Fruit fly (Drosophila melanogaster) whole organism: Measurements from ENCODE around the gene CG33110.

Experiments used
- CG8478 ChIP-seq: fragments of >200 bp; optimal IDR thresholded peaks from 2 replicates; lab custom pipeline; 2018; ENCODE audit warnings: inconsistent platforms
- Dll ChIP-seq: fragments of >200 bp; optimal IDR thresholded peaks from 2 replicates; lab custom pipeline; 2017
- EcR ChIP-seq, 2 experiments: fragments of >200 bp; optimal IDR thresholded peaks; 2 replicates each; lab custom pipeline; 2017; ENCODE audit warnings: missing biosample characterization in 2 of 2, missing genetic modification characterization in 2 of 2, missing genetic modification reagents in 2 of 2
- pan ChIP-seq: fragments of >200 bp; optimal IDR thresholded peaks from 2 replicates; lab custom pipeline; 2017
- psq ChIP-seq: fragments of >200 bp; optimal IDR thresholded peaks from 2 replicates; lab custom pipeline; 2017
- usp ChIP-seq: fragments of >200 bp; optimal IDR thresholded peaks from 2 replicates; lab custom pipeline; 2017; ENCODE audit warnings: missing biosample characterization, missing genetic modification characterization, mixed read lengths

Gene CG33110

DNA sequence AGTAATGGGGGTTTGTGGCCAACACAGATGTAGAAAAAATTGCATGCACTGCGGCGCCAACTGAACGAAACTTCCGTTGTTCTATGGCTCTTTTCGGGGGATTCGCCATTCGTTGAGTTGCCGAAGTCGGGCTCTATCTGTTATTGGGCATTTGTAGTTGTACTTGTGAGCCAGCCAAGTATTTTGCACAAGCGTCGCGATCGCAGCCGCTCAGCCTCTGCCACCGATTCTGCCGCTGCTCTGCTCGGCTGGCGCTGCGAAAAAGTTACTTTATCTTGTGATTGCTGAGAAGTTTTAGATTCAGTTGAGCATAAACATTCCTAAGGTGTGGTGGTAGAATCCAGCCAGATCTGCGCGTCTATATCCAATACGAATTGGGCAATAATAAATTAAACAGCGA lies at the start of gene CG33110:
Gene CG33110 (plus strand): TSS at position 301 of the 400 bp plus-strand sequence.
- TF ChIP-seq pan (lab: Kevin White, UChicago): no peak
- no peak for TF ChIP-seq Dll
- TF ChIP-seq usp (GFP tag; lab: Kevin White, UChicago): no peak
- no peak for TF ChIP-seq CG8478 (lab: Kevin White, UChicago)
- no peak for TF ChIP-seq EcR (GFP tag; optimal IDR thresholded peaks at IDR 0.05; lab: Kevin White, UChicago)
- TF ChIP-seq psq (lab: Kevin White, UChicago): no peak

DNA sequence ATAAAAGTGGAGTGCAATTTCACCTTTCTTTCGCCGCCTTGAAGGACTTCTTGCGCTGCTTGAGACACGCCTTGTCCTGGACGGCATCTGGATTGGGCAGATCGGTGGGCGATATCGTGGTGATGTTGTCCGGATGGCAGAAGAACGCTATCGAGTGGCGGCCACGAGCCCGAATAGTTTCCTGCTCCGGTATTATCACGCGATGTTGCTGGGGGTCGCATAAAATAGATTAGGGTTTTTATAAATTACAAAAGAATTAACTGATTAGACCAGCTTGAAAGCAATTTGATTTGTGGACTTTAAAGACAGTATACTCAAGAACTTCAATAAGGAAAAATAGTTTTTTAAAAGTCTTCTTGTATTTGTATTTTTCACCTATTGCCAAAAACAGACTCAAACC lies 49.5 kb upstream of the CG33110 start:
- TF ChIP-seq EcR (GFP tag; optimal IDR thresholded peaks at IDR 0.05; lab: Kevin White, UChicago) (no peak), psq (lab: Kevin White, UChicago) (no peak), Dll (no peak), usp (GFP tag; lab: Kevin White, UChicago) (no peak), pan (lab: Kevin White, UChicago) (no peak), CG8478 (lab: Kevin White, UChicago) (no peak)

DNA sequence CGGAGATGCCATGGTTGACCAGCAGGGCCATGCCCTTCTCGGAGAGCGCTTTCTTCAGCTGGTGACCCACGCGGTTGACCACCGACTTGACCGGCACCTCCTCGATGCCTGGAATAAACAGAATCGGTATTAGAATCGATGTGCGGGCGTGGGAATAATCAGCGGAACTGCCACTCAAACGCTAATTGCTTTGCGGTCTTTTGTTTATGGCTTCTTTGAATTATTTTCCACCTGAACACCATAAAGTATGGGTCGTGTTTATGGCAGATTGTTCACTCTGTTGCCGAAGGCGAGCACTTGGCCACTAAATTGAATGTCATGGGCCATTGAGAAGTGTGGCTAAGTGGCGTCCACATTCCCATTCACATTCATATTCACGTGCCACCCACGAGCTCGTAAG lies 47.9 kb upstream of the CG33110 start:
- TF ChIP-seq pan (lab: Kevin White, UChicago) (no peak), CG8478 (lab: Kevin White, UChicago) (no peak), Dll (no peak)

DNA sequence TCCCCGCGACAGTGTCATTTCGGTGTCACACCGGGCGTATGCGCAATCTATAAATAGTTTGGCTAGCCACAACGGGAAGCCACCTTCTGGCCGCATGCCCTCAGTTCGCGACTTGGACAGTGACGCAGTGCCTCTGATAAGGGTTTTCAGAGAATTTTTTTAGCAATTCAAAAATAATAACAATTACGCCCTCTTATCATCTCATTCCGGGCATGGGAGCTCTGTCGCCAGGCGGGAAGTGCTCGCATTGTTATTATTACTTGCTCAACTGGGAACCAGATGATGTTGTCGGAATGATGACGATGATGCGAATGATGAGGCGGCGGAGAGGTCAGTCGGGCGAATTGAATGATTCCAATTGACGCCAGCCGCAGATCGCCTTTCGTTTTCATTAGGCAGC lies 47.1 kb upstream of the CG33110 start:
- TF ChIP-seq pan (lab: Kevin White, UChicago) (no peak), EcR (GFP tag; optimal IDR thresholded peaks at IDR 0.05; lab: Kevin White, UChicago) (no peak), Dll (no peak), CG8478 (lab: Kevin White, UChicago) (no peak), usp (GFP tag; lab: Kevin White, UChicago) (no peak), psq (lab: Kevin White, UChicago) (no peak)

DNA sequence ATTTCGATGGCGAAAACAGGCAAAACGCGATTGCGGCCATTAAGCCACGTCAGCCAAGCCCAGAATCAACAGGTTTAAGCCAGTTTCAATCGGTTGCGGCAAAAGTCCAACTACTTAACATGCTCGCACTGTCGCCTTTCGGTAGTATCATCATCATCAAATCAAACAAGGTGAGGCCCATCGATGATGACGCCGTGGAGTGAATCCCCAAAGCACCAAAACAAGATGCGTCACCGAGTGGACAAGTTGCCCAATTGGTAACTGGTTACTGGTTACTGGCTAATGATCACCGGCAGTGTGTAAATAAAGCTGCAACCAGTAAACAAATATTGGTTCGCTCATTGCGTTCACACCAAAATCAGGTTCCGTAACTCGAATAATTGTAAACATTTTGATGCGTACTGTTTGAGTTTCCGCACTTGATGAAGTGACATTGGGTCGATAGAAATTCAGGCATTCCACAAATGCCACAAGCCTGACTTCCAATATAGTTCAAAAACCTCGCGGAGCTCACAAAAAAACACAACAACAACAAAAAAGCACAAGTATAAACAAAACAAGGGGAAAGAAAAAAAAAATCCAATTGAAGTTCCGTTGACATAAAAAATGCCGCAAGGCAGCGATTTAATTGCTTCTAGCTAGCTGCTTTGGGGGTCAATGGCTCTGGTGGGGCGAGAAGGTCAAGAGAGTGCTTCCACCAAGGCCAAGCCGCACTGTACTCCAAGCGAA lies 45.5 kb upstream of the CG33110 start:
- TF ChIP-seq CG8478 (lab: Kevin White, UChicago): no peak
- no peak for TF ChIP-seq psq (lab: Kevin White, UChicago)
- no peak for TF ChIP-seq EcR (GFP tag; optimal IDR thresholded peaks at IDR 0.05; lab: Kevin White, UChicago)
- no peak for TF ChIP-seq pan (lab: Kevin White, UChicago)
- TF ChIP-seq Dll: no peak
- TF ChIP-seq usp (GFP tag; lab: Kevin White, UChicago): no peak

DNA sequence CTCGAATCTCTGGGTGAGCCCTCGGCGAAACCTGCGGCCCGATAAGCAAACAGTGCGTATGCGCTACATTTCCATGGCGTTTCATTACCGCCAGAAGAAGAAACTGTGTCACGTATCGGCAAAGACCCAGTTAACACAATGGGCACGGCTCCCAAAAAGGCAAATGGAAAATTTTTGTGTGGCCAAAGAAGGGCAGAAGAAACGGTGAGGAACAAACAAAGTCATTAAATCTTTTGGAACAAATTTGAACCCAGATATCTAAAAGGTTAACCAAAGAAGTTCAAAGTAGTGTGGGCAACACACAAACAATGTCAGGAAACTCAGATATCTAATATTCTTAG lies 44.9 kb upstream of the CG33110 start:
- TF ChIP-seq Dll: no peak
- TF ChIP-seq CG8478 (lab: Kevin White, UChicago): no peak
- no peak for TF ChIP-seq EcR (GFP tag; optimal IDR thresholded peaks at IDR 0.05; lab: Kevin White, UChicago)
- TF ChIP-seq pan (lab: Kevin White, UChicago): no peak

DNA sequence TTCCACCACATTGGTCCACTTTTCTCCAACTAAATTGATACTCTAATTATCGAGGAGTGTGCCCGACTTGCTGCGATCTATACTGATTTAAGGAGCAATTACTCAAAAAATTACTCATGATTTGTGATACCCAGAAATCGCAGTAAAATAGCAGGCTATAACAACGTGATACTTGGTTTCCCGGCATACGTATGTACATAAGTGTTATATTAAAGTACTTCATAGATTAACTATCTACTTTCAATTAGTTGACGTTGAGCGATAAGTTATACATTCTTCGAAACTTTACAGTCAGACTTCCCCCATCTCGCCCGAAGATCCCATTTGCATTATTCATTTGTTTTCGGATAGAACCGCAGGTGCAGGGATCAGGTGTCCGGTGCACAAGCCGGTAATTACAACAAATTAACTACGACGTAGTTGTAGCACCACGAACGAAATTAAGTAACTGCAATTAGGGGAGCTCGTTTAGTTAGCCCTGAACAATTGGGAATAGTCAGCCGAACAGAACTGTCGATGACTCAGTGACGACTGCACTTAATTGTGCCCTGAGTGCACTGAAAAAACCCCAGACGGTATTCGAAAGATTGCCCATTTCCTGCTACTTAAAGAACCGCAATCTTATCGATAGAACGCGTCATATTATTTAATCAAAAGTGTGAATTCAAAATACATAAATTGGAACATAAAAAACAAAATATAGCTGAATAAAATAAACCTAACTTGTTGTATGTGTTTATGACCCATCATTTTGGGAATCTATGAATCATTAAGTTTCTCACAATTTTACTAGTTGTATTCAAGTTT lies 44.2 kb upstream of the CG33110 start:
- TF ChIP-seq psq (lab: Kevin White, UChicago): no peak
- TF ChIP-seq Dll: no peak
- no peak for TF ChIP-seq usp (GFP tag; lab: Kevin White, UChicago)
- no peak for TF ChIP-seq CG8478 (lab: Kevin White, UChicago)
- TF ChIP-seq pan (lab: Kevin White, UChicago): no peak
- no peak for TF ChIP-seq EcR (GFP tag; optimal IDR thresholded peaks at IDR 0.05; lab: Kevin White, UChicago)

DNA sequence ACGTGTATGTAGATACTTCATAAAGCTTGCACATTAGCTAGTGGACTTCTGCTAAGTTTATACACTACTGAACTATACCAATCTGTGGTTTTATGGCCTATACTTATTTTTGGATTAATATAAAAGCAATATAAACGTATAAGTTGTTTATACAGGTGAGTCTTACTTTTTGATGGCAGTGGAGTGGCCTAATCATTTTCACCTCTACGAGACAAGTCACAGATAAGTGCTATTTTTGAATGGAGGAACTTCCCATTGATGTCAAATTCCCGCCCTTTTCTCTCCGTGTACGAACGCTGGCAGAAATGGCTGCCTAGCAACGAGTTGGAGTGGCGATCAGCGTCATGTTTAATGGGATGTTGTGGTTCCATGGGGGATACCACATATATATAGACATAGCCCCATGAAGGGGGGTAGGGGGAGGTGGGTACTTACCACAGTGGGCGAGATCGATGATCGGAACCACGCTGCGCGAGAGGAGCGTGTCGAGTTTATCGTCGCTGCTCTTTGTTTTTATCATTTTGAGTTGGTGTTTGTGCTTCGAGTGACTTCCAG lies 43.6 kb upstream of the CG33110 start:
- TF ChIP-seq EcR (GFP tag; optimal IDR thresholded peaks at IDR 0.05; lab: Kevin White, UChicago) (peak in 1 of 2 experiments; percentile 73), Dll (no peak)

DNA sequence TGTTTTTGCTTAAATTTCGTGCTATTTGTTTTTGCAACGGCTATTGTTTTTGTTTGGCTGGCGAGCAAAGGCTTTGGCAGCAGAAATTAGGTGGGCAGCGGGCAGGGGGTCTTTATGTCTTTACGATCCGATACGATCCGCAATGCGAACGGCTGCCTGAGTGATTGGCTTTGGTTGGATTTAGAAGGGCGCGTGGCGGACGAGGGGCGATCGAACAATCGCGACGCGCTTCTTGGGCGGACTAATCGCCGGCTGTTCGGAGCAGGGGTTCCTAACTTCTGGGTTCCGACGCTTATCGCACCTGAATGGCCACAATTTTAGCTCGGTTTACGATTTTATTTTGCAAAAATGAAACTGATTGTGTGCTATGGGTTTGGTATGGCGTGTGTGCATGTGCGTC lies 42.8 kb upstream of the CG33110 start:
- no peak for TF ChIP-seq usp (GFP tag; lab: Kevin White, UChicago)
- TF ChIP-seq Dll: no peak
- TF ChIP-seq CG8478 (lab: Kevin White, UChicago): no peak
- no peak for TF ChIP-seq pan (lab: Kevin White, UChicago)
- no peak for TF ChIP-seq psq (lab: Kevin White, UChicago)
- TF ChIP-seq EcR (GFP tag; optimal IDR thresholded peaks at IDR 0.05; lab: Kevin White, UChicago): no peak

DNA sequence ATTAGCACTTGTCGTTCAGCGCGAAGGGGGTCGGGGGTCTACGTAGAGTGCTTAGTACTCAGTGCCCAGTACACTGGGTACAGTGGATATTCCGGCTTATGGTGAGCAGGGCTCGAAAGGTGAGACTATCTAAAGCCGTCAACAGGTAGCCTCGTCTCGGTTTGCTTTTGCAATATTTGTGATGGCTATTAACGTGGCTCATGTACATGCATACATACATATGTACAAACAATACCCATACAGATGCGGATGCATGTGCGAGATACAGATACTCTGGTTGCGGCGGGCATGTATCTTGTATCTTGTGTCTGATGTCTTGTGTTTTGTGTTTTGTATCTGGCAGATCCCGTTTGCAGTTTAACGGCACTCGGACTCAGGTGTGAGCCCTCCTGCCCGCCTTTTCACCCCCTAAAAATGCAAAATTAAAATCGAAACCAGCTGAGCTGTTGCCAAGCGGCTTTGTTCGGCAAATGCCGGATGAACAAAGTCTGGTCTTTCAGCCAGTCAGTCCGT lies 42.3 kb upstream of the CG33110 start:
- TF ChIP-seq CG8478 (lab: Kevin White, UChicago): no peak
- TF ChIP-seq pan (lab: Kevin White, UChicago): no peak
- TF ChIP-seq psq (lab: Kevin White, UChicago): no peak
- no peak for TF ChIP-seq usp (GFP tag; lab: Kevin White, UChicago)
- TF ChIP-seq EcR (GFP tag; optimal IDR thresholded peaks at IDR 0.05; lab: Kevin White, UChicago): no peak
- no peak for TF ChIP-seq Dll

DNA sequence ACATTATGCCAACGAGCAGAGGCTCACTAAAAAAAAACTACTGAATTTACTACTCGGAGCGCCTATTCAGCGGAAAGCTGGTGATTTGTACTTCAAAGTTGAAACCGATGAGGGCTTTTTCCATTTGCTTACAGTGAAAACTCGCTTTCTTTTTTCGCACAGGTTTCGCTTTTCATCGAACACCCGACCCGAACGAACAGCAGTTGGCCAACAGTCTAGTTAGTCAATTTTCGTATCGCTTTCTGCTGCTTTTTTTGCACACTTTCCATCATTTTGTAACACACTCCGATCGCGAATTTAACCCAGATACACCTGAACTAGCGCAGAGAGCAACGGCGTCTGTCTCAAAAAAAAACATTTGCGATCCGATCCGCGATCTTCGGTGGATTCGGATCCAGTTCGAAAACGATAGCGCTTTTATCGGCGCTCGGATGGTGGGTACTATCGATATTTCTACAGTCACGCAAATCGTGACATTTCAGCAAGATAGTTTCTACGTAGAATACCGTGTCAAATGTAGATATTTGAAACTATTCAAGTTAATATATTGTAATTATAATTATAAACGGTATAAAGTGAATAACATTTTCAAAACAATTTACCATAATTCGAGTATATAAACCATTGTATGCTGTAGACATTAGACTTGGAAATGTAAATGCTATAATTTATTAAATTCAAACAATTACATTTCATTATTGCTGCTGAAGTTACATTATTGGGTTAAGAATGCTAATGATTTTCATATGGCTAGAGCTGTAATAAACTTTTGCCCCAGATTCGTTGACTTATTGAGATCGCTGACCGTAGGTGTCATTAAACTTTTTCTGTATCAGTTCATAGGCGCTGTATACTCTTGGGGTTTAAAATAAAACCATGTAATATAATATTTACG lies 41.5 kb upstream of the CG33110 start, which contains the start of gene CG5346:
Gene CG5346 (minus strand): TSS at position 400 of the 895 bp plus-strand sequence.
- no peak for TF ChIP-seq EcR (GFP tag; optimal IDR thresholded peaks at IDR 0.05; lab: Kevin White, UChicago)
- TF ChIP-seq usp (GFP tag; lab: Kevin White, UChicago): no peak
- TF ChIP-seq CG8478 (lab: Kevin White, UChicago): no peak
- no peak for TF ChIP-seq psq (lab: Kevin White, UChicago)
- TF ChIP-seq pan (lab: Kevin White, UChicago): no peak
- no peak for TF ChIP-seq Dll
